Worm (Caenorhabditis elegans) whole organism, midembryonic: Measurements from ENCODE around the gene F10E9.4.

ENCODE experiments used
- ref-1 ChIP-seq: fragments of 200-800 bp; sonication (Bioruptor generic); conservative IDR thresholded peaks from 2 replicates; pipeline ENCODE4 v1.3.6; 2022; ENCODE audit warnings: missing genetic modification reagents, missing genetic modification characterization, missing compliant biosample characterization
- ztf-23 ChIP-seq: fragments of 200-800 bp; sonication (Bioruptor generic); IDR thresholded peaks from 2 replicates; pipeline ENCODE4 v1.3.6; 2022; ENCODE audit warnings: missing genetic modification reagents, missing genetic modification characterization, missing compliant biosample characterization

ce11 chrIII:8293260-8293659 is 15.1 kb upstream of the F10E9.4 start:
- TF ChIP-seq ztf-23, result no peak
- no peak for TF ChIP-seq ref-1 (GFP tag; lab: Robert Waterston, UW)
